Fruit fly (Drosophila melanogaster): Measurements from ENCODE around the gene Pburs.

Pburs gene

dm6 chr2L:14376484-14377254, 40.5 kb downstream of the Pburs start (continued):
- TF ChIP-seq gsb (GFP tag; IDR thresholded peaks at IDR 0.05), result no peak
- no peak for TF ChIP-seq CG3163 (GFP tag; optimal IDR thresholded peaks at IDR 0.05)
- no peak for TF ChIP-seq CG3838 (GFP tag; optimal IDR thresholded peaks at IDR 0.05)
- no peak for TF ChIP-seq Doc3 (GFP tag; IDR thresholded peaks at IDR 0.05; ENCODE audit: partially characterized antibody)
- no peak; the same call in 2 of the 3 replicates for TF ChIP-seq CG11093 (GFP tag; IDR thresholded peaks at IDR 0.05)
- TF ChIP-seq repo (GFP tag; optimal IDR thresholded peaks at IDR 0.05), result peak; percentile 7
- TF ChIP-seq Dfd (GFP tag; optimal IDR thresholded peaks at IDR 0.05), result no peak
- no peak for TF ChIP-seq salm (tag; optimal IDR thresholded peaks at IDR 0.05)
- TF ChIP-seq prd (optimal IDR thresholded peaks at IDR 0.05), result no peak
- TF ChIP-seq prd (GFP tag; IDR thresholded peaks at IDR 0.05), result peak; percentile 52
- no peak for TF ChIP-seq otp (GFP tag; IDR thresholded peaks at IDR 0.05)
- no peak for TF ChIP-seq CG2889 (GFP tag; IDR thresholded peaks at IDR 0.05)
- TF ChIP-seq CG33213 (GFP tag; optimal IDR thresholded peaks at IDR 0.05), result no peak
- peak; percentile 64 for TF ChIP-seq dysf (GFP tag; IDR thresholded peaks at IDR 0.05)
- no peak for TF ChIP-seq MBD-R2 (GFP tag; IDR thresholded peaks at IDR 0.05)
- TF ChIP-seq CG5180 (GFP tag; optimal IDR thresholded peaks at IDR 0.05), result no peak
- no peak for TF ChIP-seq HmgD (GFP tag; optimal IDR thresholded peaks at IDR 0.05)
- no peak for TF ChIP-seq sna (GFP tag; IDR thresholded peaks at IDR 0.05; ENCODE audit: partially characterized antibody)
- TF ChIP-seq unpg (GFP tag; optimal IDR thresholded peaks at IDR 0.05), result no peak

DNA sequence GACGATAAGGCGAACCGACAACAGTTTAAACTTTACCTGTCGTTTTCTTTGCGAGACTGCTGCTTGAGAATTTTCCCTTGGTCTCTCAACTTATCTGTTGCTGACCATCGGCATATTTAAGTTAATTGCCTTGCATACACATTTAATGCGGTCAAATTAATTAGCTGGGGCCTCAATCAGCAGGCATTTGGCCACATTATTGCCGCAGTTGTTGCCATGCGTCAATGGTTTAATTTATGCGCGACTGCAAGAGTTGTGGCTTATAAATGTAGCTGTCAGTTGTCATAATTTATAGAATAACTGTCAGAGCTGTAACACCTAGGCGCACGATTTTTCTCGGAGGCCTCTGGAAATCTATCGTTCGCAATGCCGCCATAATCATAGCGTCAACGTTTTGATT, 43.1 kb downstream of the Pburs start:
- TF ChIP-seq fd3F (GFP tag; optimal IDR thresholded peaks at IDR 0.05), result no peak
- peak; percentile 55 for TF ChIP-seq Vsx1 (GFP tag; optimal IDR thresholded peaks at IDR 0.05)
- TF ChIP-seq CG1024 (GFP tag; IDR thresholded peaks at IDR 0.05), result no peak
- no peak for TF ChIP-seq Lpt (GFP tag; optimal IDR thresholded peaks at IDR 0.05)
- no peak for TF ChIP-seq CG9609 (GFP tag; optimal IDR thresholded peaks at IDR 0.05)
- no peak for TF ChIP-seq CG12299 (tag; optimal IDR thresholded peaks at IDR 0.05)
- no peak for TF ChIP-seq CG1233 (GFP tag; optimal IDR thresholded peaks at IDR 0.05)
- no peak for TF ChIP-seq Oaz (GFP tag; IDR thresholded peaks at IDR 0.05)
- no peak for TF ChIP-seq CG12769 (tag; optimal IDR thresholded peaks at IDR 0.05)
- no peak for TF ChIP-seq so (GFP tag; IDR thresholded peaks at IDR 0.05)
- no peak for TF ChIP-seq CG2120 (GFP tag; optimal IDR thresholded peaks at IDR 0.05)
- no peak for TF ChIP-seq CG6654 (GFP tag; optimal IDR thresholded peaks at IDR 0.05)
- TF ChIP-seq Dip3 (GFP tag; optimal IDR thresholded peaks at IDR 0.05), result no peak
- TF ChIP-seq ash1 (GFP tag; optimal IDR thresholded peaks at IDR 0.05), result no peak
- peak; percentile 62 for TF ChIP-seq sens (GFP tag)
- TF ChIP-seq run (tag; optimal IDR thresholded peaks at IDR 0.05), result peak; percentile 59
- TF ChIP-seq grn (GFP tag; optimal IDR thresholded peaks at IDR 0.05), result peak; percentile 27
- no peak for TF ChIP-seq ac (GFP tag; optimal IDR thresholded peaks at IDR 0.05)
- TF ChIP-seq gsb-n (tag; optimal IDR thresholded peaks at IDR 0.05), result no peak
- TF ChIP-seq fru (optimal IDR thresholded peaks at IDR 0.05), result no peak
- no peak for TF ChIP-seq ATbp (GFP tag; optimal IDR thresholded peaks at IDR 0.05)
- TF ChIP-seq bcd (GFP tag; optimal IDR thresholded peaks at IDR 0.05), result no peak
- no peak for TF ChIP-seq shn (GFP tag; optimal IDR thresholded peaks at IDR 0.05)
- no peak for TF ChIP-seq CG8290 (GFP tag; optimal IDR thresholded peaks at IDR 0.05)
- no peak for TF ChIP-seq CG8290 (tag; optimal IDR thresholded peaks at IDR 0.05)
- no peak for TF ChIP-seq jumu (GFP tag; optimal IDR thresholded peaks at IDR 0.05)
- no peak for TF ChIP-seq CG12391 (tag; optimal IDR thresholded peaks at IDR 0.05)
- no peak for TF ChIP-seq CG7372 (GFP tag; IDR thresholded peaks at IDR 0.05)
- no peak for TF ChIP-seq CG10267 (tag; optimal IDR thresholded peaks at IDR 0.05)
- no peak for TF ChIP-seq Lhr (GFP tag; optimal IDR thresholded peaks at IDR 0.05)
- no peak for TF ChIP-seq Ets97D (GFP tag; optimal IDR thresholded peaks at IDR 0.05)
- no peak for TF ChIP-seq CG1647 (GFP tag; optimal IDR thresholded peaks at IDR 0.05)
- TF ChIP-seq cad (GFP tag; optimal IDR thresholded peaks at IDR 0.05), result no peak
- peak; percentile 95 for TF ChIP-seq Awh (GFP tag; IDR thresholded peaks at IDR 0.05)
